Fruit fly (Drosophila melanogaster) whole organism, wandering third instar larva: Measurements from ENCODE around the gene dpr19.

ENCODE experiments used
- Abd-B ChIP-seq: fragments of >200 bp; optimal IDR thresholded peaks from 2 replicates; lab custom pipeline; 2017; ENCODE audit warnings: missing biosample characterization, missing genetic modification characterization
- CG9705 ChIP-seq: fragments of 200-800 bp; sonication (Bioruptor generic); optimal IDR thresholded peaks from 2 replicates; lab custom pipeline; 2018; ENCODE audit warnings: missing biosample characterization, mild to moderate bottlenecking, missing genetic modification characterization
- Hr83 ChIP-seq: fragments of 200-300 bp; sonication (Bioruptor generic); optimal IDR thresholded peaks from 2 replicates; lab custom pipeline; 2016; ENCODE audit warnings: missing biosample characterization, mild to moderate bottlenecking, missing genetic modification characterization, moderate library complexity; ENCODE audit not compliant: poor library complexity, severe bottlenecking
- Mio ChIP-seq: sonication (Bioruptor generic); optimal IDR thresholded peaks from 2 replicates; lab custom pipeline; 2016; ENCODE audit warnings: missing biosample characterization, missing genetic modification characterization
- N ChIP-seq: fragments of >200 bp; optimal IDR thresholded peaks from 2 replicates; lab custom pipeline; 2018; ENCODE audit warnings: missing biosample characterization, missing external identifiers, missing genetic modification characterization
- OdsH ChIP-seq: fragments of 200-800 bp; sonication (Bioruptor generic); optimal IDR thresholded peaks from 2 replicates; lab custom pipeline; 2016; ENCODE audit warnings: missing biosample characterization, mild to moderate bottlenecking, missing genetic modification characterization
- Rel ChIP-seq, 2 experiments: fragments of 200-800 bp; sonication (Bioruptor generic) in 1 of 2; optimal IDR thresholded peaks; 2 replicates in 1 of 2; 3 replicates in 1 of 2; lab custom pipeline; 2016 to 2019; ENCODE audit warnings: mild to moderate bottlenecking in 2 of 2, missing biosample characterization in 2 of 2, missing genetic modification characterization in 2 of 2, moderate library complexity in 1 of 2
- br ChIP-seq: fragments of 200-800 bp; sonication (Bioruptor generic); optimal IDR thresholded peaks from 2 replicates; lab custom pipeline; 2016; ENCODE audit warnings: missing biosample characterization, missing genetic modification characterization
- fru ChIP-seq: fragments of 200-800 bp; sonication (Bioruptor generic); optimal IDR thresholded peaks from 3 replicates; lab custom pipeline; 2016; ENCODE audit warnings: missing biosample characterization, mild to moderate bottlenecking, missing genetic modification characterization
- h ChIP-seq: fragments of 200-800 bp; sonication (Bioruptor generic); optimal IDR thresholded peaks from 3 replicates; lab custom pipeline; 2016; ENCODE audit warnings: missing biosample characterization, mild to moderate bottlenecking, missing genetic modification characterization
- jim ChIP-seq: fragments of 175-275, 200-325 bp; sonication (Bioruptor generic); optimal IDR thresholded peaks from 2 replicates; lab custom pipeline; 2016; ENCODE audit warnings: missing biosample characterization, mild to moderate bottlenecking, missing genetic modification characterization
- lola ChIP-seq: fragments of >200 bp; optimal IDR thresholded peaks from 2 replicates; lab custom pipeline; 2017; ENCODE audit warnings: missing biosample characterization, missing genetic modification characterization
- psq ChIP-seq: fragments of 200-800 bp; sonication (Bioruptor generic); optimal IDR thresholded peaks from 3 replicates; lab custom pipeline; 2017; ENCODE audit warnings: missing biosample characterization, mild to moderate bottlenecking, missing genetic modification characterization, moderate library complexity
- usp ChIP-seq: fragments of >200 bp; optimal IDR thresholded peaks from 2 replicates; lab custom pipeline; 2017; ENCODE audit warnings: missing biosample characterization, missing genetic modification characterization

- TF ChIP-seq Abd-B (GFP tag; lab: Kevin White, UChicago): no peak
- TF ChIP-seq jim (GFP tag; lab: Kevin White, UChicago): no peak
- TF ChIP-seq Mio (GFP tag; lab: Kevin White, UChicago): no peak
- TF ChIP-seq br: no peak
- no peak for TF ChIP-seq psq
- TF ChIP-seq fru (GFP tag; lab: Kevin White, UChicago): no peak
- TF ChIP-seq OdsH (GFP tag; lab: Kevin White, UChicago): no peak
- no peak for TF ChIP-seq h
- no peak for TF ChIP-seq Hr83 (GFP tag; lab: Kevin White, UChicago)
- TF ChIP-seq lola (GFP tag; lab: Kevin White, UChicago): no peak
- TF ChIP-seq Rel (GFP tag; optimal IDR thresholded peaks at IDR 0.05; lab: Kevin White, UChicago): no peak
- no peak for TF ChIP-seq Rel (tag; optimal IDR thresholded peaks at IDR 0.05; lab: Kevin White, UChicago)
- no peak for TF ChIP-seq usp
- TF ChIP-seq CG9705 (GFP tag; lab: Kevin White, UChicago): no peak
- no peak for TF ChIP-seq N (GFP tag; lab: Kevin White, UChicago)
Observed at dm6 chr2L:10344029-10344606, 31.9 kb upstream of the dpr19 start, which contains the start of gene Frmd5.
